Worm (Caenorhabditis elegans) whole organism, early embryonic: Measurements from ENCODE around the gene T16G1.13.

Experiments
- F13C5.2 ChIP-seq: sonication (generic microtip); optimal IDR thresholded peaks from 2 replicates; lab custom pipeline; 2017; ENCODE audit warnings: mild to moderate bottlenecking, missing genetic modification characterization, inconsistent platforms, missing compliant biosample characterization
- ama-1 ChIP-seq: fragments of 150-350 bp; optimal IDR thresholded peaks from 2 replicates; lab custom pipeline; 2014
- ceh-13 ChIP-seq: fragments of 200-800 bp; sonication (Bioruptor generic); optimal IDR thresholded peaks from 2 replicates; lab custom pipeline; 2018; ENCODE audit warnings: mild to moderate bottlenecking, missing genetic modification characterization, missing compliant biosample characterization
- flt-1 ChIP-seq: fragments of 200-800 bp; sonication (Bioruptor generic); IDR thresholded peaks from 2 replicates; pipeline ENCODE4 v1.3.6; 2022; ENCODE audit warnings: missing genetic modification characterization, missing compliant biosample characterization
- hnd-1 ChIP-seq: sonication (generic microtip); optimal IDR thresholded peaks from 2 replicates; lab custom pipeline; 2016; ENCODE audit warnings: missing genetic modification characterization, missing compliant biosample characterization
- pes-1 ChIP-seq: fragments of 200-800 bp; sonication (Bioruptor generic); IDR thresholded peaks from 2 replicates; pipeline ENCODE4 v1.3.6; 2022; ENCODE audit warnings: missing genetic modification reagents, missing genetic modification characterization, missing compliant biosample characterization

DNA sequence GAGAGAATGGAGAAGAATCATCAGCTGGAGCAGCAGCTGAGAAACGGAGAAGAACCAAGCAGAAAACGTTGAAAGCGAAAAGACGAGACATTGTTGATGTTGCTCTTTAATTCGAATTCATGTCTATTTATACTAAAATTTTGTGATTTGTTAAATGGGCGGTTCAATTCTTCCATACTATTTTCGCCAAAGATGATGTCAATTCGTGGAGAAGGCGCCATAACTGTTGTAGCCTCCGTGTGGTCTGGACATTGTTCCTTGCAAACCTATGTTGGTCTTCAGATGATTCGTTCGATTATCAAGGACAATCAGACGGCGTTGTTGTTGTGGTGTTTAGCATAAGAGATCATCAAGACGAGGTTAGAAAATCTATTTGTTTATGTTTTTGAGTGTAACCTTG is 47.7 kb downstream of the T16G1.13 start, which contains the start of gene far-3:
- TF ChIP-seq flt-1 (GFP tag; lab: Robert Waterston, UW): no peak
- no peak for TF ChIP-seq pes-1 (GFP tag; lab: Robert Waterston, UW)
- TF ChIP-seq hnd-1 (tag; lab: Kevin White, UChicago): no peak
- no peak for TF ChIP-seq ama-1 (lab: Kevin White, UChicago)
- no peak for TF ChIP-seq ceh-13
- TF ChIP-seq F13C5.2 (tag; lab: Kevin White, UChicago): no peak
